Fruit fly (Drosophila melanogaster) whole organism, embryonic: Measurements from ENCODE around the gene neb.

Experiments
- Atf3 ChIP-seq: fragments of 200-800 bp; sonication (Bioruptor generic); optimal IDR thresholded peaks from 3 replicates; lab custom pipeline; 2016; ENCODE audit warnings: missing biosample characterization, missing genetic modification characterization
- Blimp-1 ChIP-seq: fragments of 200-800 bp; sonication (Bioruptor generic); optimal IDR thresholded peaks from 3 replicates; lab custom pipeline; 2018; ENCODE audit warnings: missing biosample characterization, missing genetic modification characterization, mild to moderate bottlenecking, moderate library complexity, missing genetic modification reagents
- Bteb2 ChIP-seq: fragments of 200-800 bp; sonication (Bioruptor generic); optimal IDR thresholded peaks from 2 replicates; lab custom pipeline; 2016; ENCODE audit warnings: missing biosample characterization, missing genetic modification characterization
- CG11247 ChIP-seq: fragments of 200-800 bp; sonication (Bioruptor generic); IDR thresholded peaks from 2 replicates; pipeline ENCODE4 v1.3.6; 2022; ENCODE audit warnings: missing biosample characterization, missing genetic modification characterization
- CG11723 ChIP-seq: fragments of 200-800 bp; sonication (Bioruptor generic); optimal IDR thresholded peaks from 2 replicates; lab custom pipeline; 2017; ENCODE audit warnings: missing biosample characterization, mild to moderate bottlenecking, missing genetic modification characterization
- CG13624 ChIP-seq: fragments of 200-800 bp; sonication (Bioruptor generic); optimal IDR thresholded peaks from 2 replicates; lab custom pipeline; 2016; ENCODE audit warnings: missing biosample characterization, missing genetic modification characterization
- CG14667 ChIP-seq: fragments of 200-800 bp; sonication (Bioruptor generic); IDR thresholded peaks from 2 replicates; pipeline ENCODE4 v1.3.6; 2022; ENCODE audit warnings: missing biosample characterization, missing genetic modification characterization
- CG14965 ChIP-seq: fragments of 200-800 bp; sonication (Bioruptor generic); optimal IDR thresholded peaks from 2 replicates; lab custom pipeline; 2016; ENCODE audit warnings: missing biosample characterization, missing genetic modification characterization, borderline replicate concordance
- CG15073 ChIP-seq: fragments of 200-800 bp; sonication (Bioruptor generic); optimal IDR thresholded peaks from 2 replicates; lab custom pipeline; 2016; ENCODE audit warnings: missing biosample characterization, missing genetic modification characterization
- CG1529 ChIP-seq: fragments of 200-800 bp; sonication (Bioruptor generic); optimal IDR thresholded peaks from 3 replicates; lab custom pipeline; 2018; ENCODE audit warnings: missing biosample characterization, missing genetic modification characterization
- CG15479 ChIP-seq: fragments of 200-800 bp; sonication (Bioruptor generic); optimal IDR thresholded peaks from 3 replicates; lab custom pipeline; 2019; ENCODE audit warnings: missing biosample characterization, mild to moderate bottlenecking, missing genetic modification characterization, moderate library complexity
- CG1602 ChIP-seq: fragments of 200-800 bp; sonication (Bioruptor generic); optimal IDR thresholded peaks from 3 replicates; lab custom pipeline; 2016; ENCODE audit warnings: missing biosample characterization, missing genetic modification characterization
- CG16813 ChIP-seq: fragments of 200-800 bp; sonication (Bioruptor generic); IDR thresholded peaks from 3 replicates; pipeline ENCODE4 v1.3.6; 2022; ENCODE audit warnings: missing biosample characterization, missing genetic modification characterization; ENCODE audit not compliant: partially characterized antibody
- CG18599 ChIP-seq: fragments of 200-800 bp; sonication (Bioruptor generic); optimal IDR thresholded peaks from 3 replicates; lab custom pipeline; 2017; ENCODE audit warnings: missing biosample characterization, missing genetic modification characterization, mild to moderate bottlenecking, moderate library complexity, missing genetic modification reagents
- CG30403 ChIP-seq: fragments of 200-800 bp; sonication (Bioruptor generic); optimal IDR thresholded peaks from 3 replicates; lab custom pipeline; 2016; ENCODE audit warnings: missing biosample characterization, missing genetic modification characterization
- CG31224 ChIP-seq: fragments of 200-800 bp; sonication (Bioruptor generic); IDR thresholded peaks from 2 replicates; pipeline ENCODE4 v1.3.6; 2022; ENCODE audit warnings: missing biosample characterization, missing genetic modification characterization
- CG3163 ChIP-seq: fragments of 200-800 bp; sonication (Bioruptor generic); optimal IDR thresholded peaks from 3 replicates; lab custom pipeline; 2016; ENCODE audit warnings: missing biosample characterization, missing genetic modification characterization
- CG34422 ChIP-seq: fragments of 200-800 bp; sonication (Bioruptor generic); IDR thresholded peaks from 3 replicates; pipeline ENCODE4 v1.3.6; 2022; ENCODE audit warnings: missing biosample characterization, missing genetic modification characterization
- CG3995 ChIP-seq: fragments of 200-800 bp; sonication (Bioruptor generic); optimal IDR thresholded peaks from 3 replicates; lab custom pipeline; 2016; ENCODE audit warnings: missing biosample characterization, missing genetic modification characterization
- CG4820 ChIP-seq: fragments of 200-800 bp; sonication (Bioruptor generic); optimal IDR thresholded peaks from 3 replicates; lab custom pipeline; 2016; ENCODE audit warnings: missing biosample characterization, missing genetic modification characterization
- CG6654 ChIP-seq: fragments of 200-800 bp; sonication (Bioruptor generic); optimal IDR thresholded peaks from 2 replicates; lab custom pipeline; 2017; ENCODE audit warnings: missing biosample characterization, mild to moderate bottlenecking, missing genetic modification characterization
- CG6683 ChIP-seq: fragments of 200-800 bp; sonication (Bioruptor generic); optimal IDR thresholded peaks from 2 replicates; lab custom pipeline; 2017; ENCODE audit warnings: missing biosample characterization, mild to moderate bottlenecking, missing genetic modification characterization, missing genetic modification reagents
- CG8089 ChIP-seq: fragments of 200-800 bp; sonication (Bioruptor generic); optimal IDR thresholded peaks from 3 replicates; lab custom pipeline; 2016; ENCODE audit warnings: missing biosample characterization, missing genetic modification characterization
- CG8281 ChIP-seq: fragments of 200-800 bp; sonication (Bioruptor generic); optimal IDR thresholded peaks from 2 replicates; lab custom pipeline; 2018; ENCODE audit warnings: missing biosample characterization, mild to moderate bottlenecking, missing genetic modification characterization, moderate library complexity
- CG9727 ChIP-seq: fragments of 200-800 bp; sonication (Bioruptor generic); optimal IDR thresholded peaks from 3 replicates; lab custom pipeline; 2017; ENCODE audit warnings: missing biosample characterization, mild to moderate bottlenecking, missing genetic modification characterization
- Camta ChIP-seq: fragments of 200-800 bp; sonication (Bioruptor generic); optimal IDR thresholded peaks from 2 replicates; lab custom pipeline; 2016; ENCODE audit warnings: missing biosample characterization, missing genetic modification characterization
- CkIIα-i1 ChIP-seq: fragments of 200-800 bp; sonication (Bioruptor generic); IDR thresholded peaks from 2 replicates; pipeline ENCODE4 v1.3.6; 2022; ENCODE audit warnings: missing biosample characterization, missing genetic modification characterization
- CoRest ChIP-seq: fragments of 200-800 bp; sonication (Bioruptor generic); optimal IDR thresholded peaks from 3 replicates; lab custom pipeline; 2018; ENCODE audit warnings: missing biosample characterization, mild to moderate bottlenecking, missing genetic modification characterization, moderate library complexity
- Dref ChIP-seq: fragments of 200-800 bp; sonication (Bioruptor generic); IDR thresholded peaks from 2 replicates; pipeline ENCODE4 v1.3.6; 2022; ENCODE audit warnings: missing biosample characterization, missing genetic modification characterization
- Ets97D ChIP-seq: fragments of 200-800 bp; sonication (Bioruptor generic); optimal IDR thresholded peaks from 3 replicates; lab custom pipeline; 2016; ENCODE audit warnings: missing biosample characterization, missing genetic modification characterization
- HLH3B ChIP-seq: fragments of 200-800 bp; sonication (Bioruptor generic); IDR thresholded peaks from 2 replicates; pipeline ENCODE4 v1.3.6; 2022; ENCODE audit warnings: missing biosample characterization, missing genetic modification characterization
- Lpt ChIP-seq: fragments of >200 bp; optimal IDR thresholded peaks from 2 replicates; lab custom pipeline; 2018; ENCODE audit warnings: missing biosample characterization, missing genetic modification characterization
- Neu2 ChIP-seq: fragments of 200-800 bp; sonication (Bioruptor generic); optimal IDR thresholded peaks from 3 replicates; lab custom pipeline; 2016; ENCODE audit warnings: missing biosample characterization, missing genetic modification characterization, borderline replicate concordance
- Nf-YC ChIP-seq: fragments of 200-800 bp; optimal IDR thresholded peaks from 3 replicates; lab custom pipeline; 2019; ENCODE audit warnings: missing biosample characterization, mild to moderate bottlenecking, missing genetic modification characterization, moderate library complexity
- Optix ChIP-seq: fragments of 200-800 bp; sonication (Bioruptor generic); IDR thresholded peaks from 3 replicates; pipeline ENCODE4 v1.3.6; 2022; ENCODE audit warnings: missing biosample characterization, missing genetic modification characterization
- PHDP ChIP-seq: fragments of 200-800 bp; sonication (Bioruptor generic); optimal IDR thresholded peaks from 3 replicates; lab custom pipeline; 2018; ENCODE audit warnings: missing biosample characterization, mild to moderate bottlenecking, missing genetic modification characterization, moderate library complexity
- Pdp1 ChIP-seq, 2 experiments: fragments of 200-800 bp; sonication (Bioruptor generic); optimal IDR thresholded peaks; 3 replicates each; lab custom pipeline; 2016; ENCODE audit warnings: missing biosample characterization in 2 of 2, missing genetic modification characterization in 2 of 2, mild to moderate bottlenecking in 1 of 2, moderate library complexity in 1 of 2
- Trl ChIP-seq, 3 experiments: fragments of >200 bp in 2 of 3; fragments of 200-800 bp in 1 of 3; sonication (Bioruptor generic) in 1 of 3; optimal IDR thresholded peaks; 2 replicates in 1 of 3; 3 replicates in 2 of 3; lab custom pipeline; 2016 to 2017; ENCODE audit warnings: missing biosample characterization in 1 of 3, missing genetic modification characterization in 1 of 3
- cwo ChIP-seq: fragments of 200-800 bp; sonication (Bioruptor generic); optimal IDR thresholded peaks from 3 replicates; lab custom pipeline; 2017; ENCODE audit warnings: missing biosample characterization, missing genetic modification characterization, mild to moderate bottlenecking, moderate library complexity, missing genetic modification reagents
- fd102C ChIP-seq: fragments of 200-800 bp; sonication (Bioruptor generic); optimal IDR thresholded peaks from 2 replicates; lab custom pipeline; 2018; ENCODE audit warnings: missing biosample characterization, mild to moderate bottlenecking, missing genetic modification characterization, moderate library complexity
- hbn ChIP-seq: fragments of 200-800 bp; sonication (Bioruptor generic); IDR thresholded peaks from 2 replicates; pipeline ENCODE4 v1.3.6; 2022; ENCODE audit warnings: missing biosample characterization, missing genetic modification characterization; ENCODE audit not compliant: partially characterized antibody
- ken ChIP-seq: fragments of 200-800 bp; sonication (Bioruptor generic); IDR thresholded peaks from 3 replicates; pipeline ENCODE4 v1.3.6; 2022; ENCODE audit warnings: missing biosample characterization, missing genetic modification characterization
- knrl ChIP-seq: fragments of 200-800 bp; sonication (Bioruptor generic); IDR thresholded peaks from 3 replicates; pipeline ENCODE4 v1.3.6; 2022; ENCODE audit warnings: missing biosample characterization, missing genetic modification characterization; ENCODE audit not compliant: partially characterized antibody
- lola ChIP-seq, 3 experiments: fragments of >200 bp in 2 of 3; fragments of 200-800 bp in 1 of 3; sonication (Bioruptor generic) in 1 of 3; optimal IDR thresholded peaks; 2 replicates each; lab custom pipeline; 2017 to 2019; ENCODE audit warnings: missing biosample characterization in 3 of 3, missing genetic modification characterization in 3 of 3, mild to moderate bottlenecking in 1 of 3, moderate library complexity in 1 of 3
- oc ChIP-seq: fragments of 200-800 bp; sonication (Bioruptor generic); optimal IDR thresholded peaks from 2 replicates; lab custom pipeline; 2018; ENCODE audit warnings: missing biosample characterization, mild to moderate bottlenecking, missing genetic modification characterization, moderate library complexity
- otp ChIP-seq: fragments of 200-800 bp; sonication (Bioruptor generic); IDR thresholded peaks from 3 replicates; pipeline ENCODE4, ENCODE4 v1.3.6; 2022; ENCODE audit warnings: missing biosample characterization, missing genetic modification characterization
- schlank ChIP-seq: fragments of 200-800 bp; sonication (Bioruptor generic); optimal IDR thresholded peaks from 2 replicates; lab custom pipeline; 2018; ENCODE audit warnings: missing biosample characterization, mild to moderate bottlenecking, missing genetic modification characterization
- slp2 ChIP-seq: fragments of 200-800 bp; sonication (Bioruptor generic); optimal IDR thresholded peaks from 2 replicates; lab custom pipeline; 2016; ENCODE audit warnings: missing biosample characterization, missing genetic modification characterization
- tio ChIP-seq: fragments of 200-800 bp; sonication (Bioruptor generic); optimal IDR thresholded peaks from 2 replicates; lab custom pipeline; 2017; ENCODE audit warnings: missing biosample characterization, missing genetic modification characterization, inconsistent platforms
- unpg ChIP-seq: fragments of 200-800 bp; sonication (Bioruptor generic); optimal IDR thresholded peaks from 3 replicates; lab custom pipeline; 2018; ENCODE audit warnings: missing biosample characterization, mild to moderate bottlenecking, missing genetic modification characterization, moderate library complexity

The neb gene

DNA sequence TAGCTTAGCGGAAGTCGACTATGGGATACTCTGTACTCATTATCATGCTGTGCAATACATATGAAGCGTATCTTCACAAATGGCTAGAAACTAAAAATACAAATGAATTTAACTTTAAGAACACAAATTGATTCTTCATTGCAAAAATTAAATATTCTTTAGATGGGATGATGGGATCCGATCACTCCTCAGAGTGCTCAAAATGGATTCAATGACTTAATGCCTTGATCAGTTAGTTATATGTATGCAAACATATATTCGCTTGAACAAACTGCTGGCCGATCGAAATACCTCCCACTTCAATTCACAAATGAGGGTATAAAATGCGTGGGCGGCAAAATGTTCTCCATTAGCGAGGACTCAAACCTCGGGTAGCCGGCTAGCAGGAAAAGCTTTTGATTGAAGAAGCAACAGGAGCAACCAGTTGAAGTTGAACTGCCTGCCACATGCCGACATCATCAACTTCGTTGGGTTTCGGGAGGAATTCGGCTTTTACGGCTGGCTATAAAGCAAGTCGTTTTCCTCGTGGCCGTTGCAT lies 48.1 kb upstream of the neb start, which contains the start of gene sNPF (continued):
- TF ChIP-seq CG1602 (GFP tag; lab: Kevin White, UChicago) (no peak), CG31224 (GFP tag; lab: Robert Waterston, UW) (no peak), hbn (GFP tag; lab: Robert Waterston, UW) (no peak), CG3163 (peak; percentile 13), PHDP (tag; lab: Kevin White, UChicago) (peak; percentile 67), CG6654 (GFP tag; lab: Kevin White, UChicago) (no peak), CG13624 (GFP tag; lab: Kevin White, UChicago) (peak; percentile 74), slp2 (GFP tag; lab: Kevin White, UChicago) (peak; percentile 19), oc (tag; lab: Kevin White, UChicago) (no peak), CG8089 (peak; percentile 22), Nf-YC (tag; lab: Kevin White, UChicago) (no peak), Neu2 (GFP tag; lab: Kevin White, UChicago) (no peak), CG16813 (no peak), CG11247 (GFP tag; lab: Robert Waterston, UW) (no peak), Camta (peak; percentile 24), unpg (GFP tag; lab: Kevin White, UChicago) (no peak), cwo (GFP tag; lab: Kevin White, UChicago) (peak; percentile 28), CG34422 (GFP tag; lab: Robert Waterston, UW) (no peak), CG30403 (GFP tag; lab: Kevin White, UChicago) (peak; percentile 69), Blimp-1 (GFP tag; lab: Kevin White, UChicago) (no peak), CG4820 (no peak), Dref (no peak), knrl (no peak), Optix (no peak), lola (GFP tag; optimal IDR thresholded peaks at IDR 0.05; lab: Kevin White, UChicago) (no peak), tio (GFP tag; lab: Kevin White, UChicago) (peak; percentile 52), CG1529 (GFP tag; lab: Kevin White, UChicago) (no peak), CG9727 (GFP tag; lab: Kevin White, UChicago) (peak; percentile 72), CG15073 (GFP tag; lab: Kevin White, UChicago) (no peak), schlank (tag; lab: Kevin White, UChicago) (peak; percentile 44), CG18599 (GFP tag; lab: Kevin White, UChicago) (peak; percentile 83), CG14667 (no peak), CG15479 (GFP tag; lab: Kevin White, UChicago) (no peak), CG11723 (GFP tag; lab: Kevin White, UChicago) (no peak), CG14965 (GFP tag; lab: Kevin White, UChicago) (no peak), Bteb2 (GFP tag; lab: Kevin White, UChicago) (peak; percentile 40), Pdp1 (GFP tag; optimal IDR thresholded peaks at IDR 0.05; lab: Kevin White, UChicago) (peak in 1 of 2 experiments; percentile 41), fd102C (GFP tag; lab: Kevin White, UChicago) (no peak), HLH3B (GFP tag; lab: Robert Waterston, UW) (no peak), CG8281 (no peak), CoRest (tag; lab: Kevin White, UChicago) (peak; percentile 69), Lpt (GFP tag; lab: Kevin White, UChicago) (no peak), CG3995 (GFP tag; lab: Kevin White, UChicago) (no peak), CkIIα-i1 (GFP tag; lab: Robert Waterston, UW) (no peak), Trl (optimal IDR thresholded peaks at IDR 0.05; lab: Kevin White, UChicago) (no peak), Trl (GFP tag; optimal IDR thresholded peaks at IDR 0.05; lab: Kevin White, UChicago) (peak; percentile 41), otp (GFP tag; lab: Robert Waterston, UW) (no peak), ken (GFP tag; lab: Robert Waterston, UW) (no peak), Atf3 (peak; percentile 54), Ets97D (no peak), CG6683 (GFP tag; lab: Kevin White, UChicago) (no peak)
